Fruit fly (Drosophila melanogaster) whole organism, wandering third instar larva: ENCODE results near the gene sals.

ENCODE experiments used
- CG32264 ChIP-seq: fragments of 200-800 bp; sonication (Bioruptor generic); optimal IDR thresholded peaks from 2 replicates; lab custom pipeline; 2016; ENCODE audit warnings: missing biosample characterization, missing genetic modification characterization
- Dfd ChIP-seq: fragments of >200 bp; optimal IDR thresholded peaks from 2 replicates; lab custom pipeline; 2017; ENCODE audit warnings: missing biosample characterization, missing genetic modification characterization
- Jra ChIP-seq: sonication (Bioruptor generic); optimal IDR thresholded peaks from 2 replicates; lab custom pipeline; 2016; ENCODE audit warnings: missing biosample characterization, missing genetic modification characterization
- Mio ChIP-seq: sonication (Bioruptor generic); optimal IDR thresholded peaks from 2 replicates; lab custom pipeline; 2016; ENCODE audit warnings: missing biosample characterization, missing genetic modification characterization
- Rel ChIP-seq, 2 experiments: fragments of 200-800 bp; sonication (Bioruptor generic) in 1 of 2; optimal IDR thresholded peaks; 2 replicates in 1 of 2; 3 replicates in 1 of 2; lab custom pipeline; 2016 to 2019; ENCODE audit warnings: mild to moderate bottlenecking in 2 of 2, missing biosample characterization in 2 of 2, missing genetic modification characterization in 2 of 2, moderate library complexity in 1 of 2
- foxo ChIP-seq, 2 experiments: fragments of 200-800 bp; sonication (Bioruptor generic); optimal IDR thresholded peaks; 2 replicates in 1 of 2; 3 replicates in 1 of 2; lab custom pipeline; 2016 to 2017; ENCODE audit warnings: missing biosample characterization in 2 of 2, missing genetic modification characterization in 2 of 2
- h ChIP-seq: fragments of 200-800 bp; sonication (Bioruptor generic); optimal IDR thresholded peaks from 3 replicates; lab custom pipeline; 2016; ENCODE audit warnings: missing biosample characterization, mild to moderate bottlenecking, missing genetic modification characterization
- rgr ChIP-seq: fragments of 200-800 bp; sonication (Bioruptor generic); optimal IDR thresholded peaks from 3 replicates; lab custom pipeline; 2016; ENCODE audit warnings: missing biosample characterization, mild to moderate bottlenecking, missing genetic modification characterization

DNA sequence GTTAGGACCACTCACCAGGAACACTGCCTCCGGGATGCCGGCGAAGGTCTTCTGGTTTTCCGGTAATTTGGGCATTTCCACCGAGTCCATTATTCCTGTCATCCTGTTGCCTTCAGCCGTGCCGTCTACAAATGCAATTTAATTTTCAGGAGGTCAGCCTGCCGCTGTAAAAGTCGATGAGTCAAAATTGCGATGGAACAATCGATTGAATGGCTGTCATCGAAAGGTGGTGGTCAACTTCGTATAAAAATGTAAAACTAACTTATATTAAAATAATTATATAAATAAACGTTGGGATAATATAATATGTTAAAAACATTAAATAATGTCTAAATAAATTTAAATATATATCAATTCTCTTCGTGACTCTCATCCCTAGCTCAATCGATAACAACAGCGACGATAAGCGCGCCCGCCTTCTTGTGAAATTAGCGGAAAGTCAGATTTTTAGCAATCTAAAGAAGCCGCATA lies 41.9 kb downstream of the sals start, which contains the start of the genes mgr and Irbp:
- no peak for TF ChIP-seq Dfd (GFP tag; lab: Kevin White, UChicago)
- no peak for TF ChIP-seq CG32264 (GFP tag; lab: Kevin White, UChicago)
- TF ChIP-seq Jra (GFP tag; lab: Kevin White, UChicago) = no peak
- no peak for TF ChIP-seq Mio (GFP tag; lab: Kevin White, UChicago)
- TF ChIP-seq Rel (GFP tag; optimal IDR thresholded peaks at IDR 0.05; lab: Kevin White, UChicago) = no peak
- no peak for TF ChIP-seq Rel (tag; optimal IDR thresholded peaks at IDR 0.05; lab: Kevin White, UChicago)
- peak; percentile 81 for TF ChIP-seq h (GFP tag; lab: Kevin White, UChicago)
- TF ChIP-seq rgr (GFP tag; lab: Kevin White, UChicago) = peak; percentile 93
- TF ChIP-seq foxo (GFP tag; optimal IDR thresholded peaks at IDR 0.05; lab: Kevin White, UChicago) = peak in 1 of 2 experiments; percentile 90
